Fruit fly (Drosophila melanogaster) whole organism, embryonic: ENCODE results near the gene CG10165.

ENCODE experiments used
- Atf3 ChIP-seq: fragments of 200-800 bp; sonication (Bioruptor generic); optimal IDR thresholded peaks from 3 replicates; lab custom pipeline; 2016; ENCODE audit warnings: missing biosample characterization, missing genetic modification characterization
- CG10321 ChIP-seq: fragments of 200-800 bp; sonication (Bioruptor generic); IDR thresholded peaks from 2 replicates; pipeline ENCODE4 v1.3.6; 2022; ENCODE audit warnings: missing biosample characterization, missing genetic modification characterization
- CG10979 ChIP-seq: fragments of 200-800 bp; sonication (Bioruptor generic); optimal IDR thresholded peaks from 2 replicates; lab custom pipeline; 2018; ENCODE audit warnings: missing biosample characterization, mild to moderate bottlenecking, missing genetic modification characterization, moderate library complexity
- CG11696 ChIP-seq: fragments of 200-800 bp; sonication (Bioruptor generic); IDR thresholded peaks from 2 replicates; pipeline ENCODE4 v1.3.6; 2022; ENCODE audit warnings: missing biosample characterization, missing genetic modification characterization
- CG12155 ChIP-seq: fragments of 200-800 bp; sonication (Bioruptor generic); optimal IDR thresholded peaks from 3 replicates; lab custom pipeline; 2016; ENCODE audit warnings: missing biosample characterization, missing genetic modification characterization
- CG14014 ChIP-seq: fragments of 200-800 bp; sonication (Bioruptor generic); IDR thresholded peaks from 2 replicates; pipeline ENCODE4 v1.3.6; 2022; ENCODE audit warnings: missing biosample characterization, missing genetic modification characterization
- CG15011 ChIP-seq: fragments of 200-800 bp; sonication (Bioruptor generic); optimal IDR thresholded peaks from 3 replicates; lab custom pipeline; 2018; ENCODE audit warnings: missing biosample characterization, mild to moderate bottlenecking, missing genetic modification characterization
- CG1529 ChIP-seq: fragments of 200-800 bp; sonication (Bioruptor generic); optimal IDR thresholded peaks from 3 replicates; lab custom pipeline; 2018; ENCODE audit warnings: missing biosample characterization, missing genetic modification characterization
- CG1603 ChIP-seq: fragments of 200-800 bp; sonication (Bioruptor generic); optimal IDR thresholded peaks from 2 replicates; lab custom pipeline; 2019; ENCODE audit warnings: missing biosample characterization, mild to moderate bottlenecking, missing genetic modification characterization, moderate library complexity
- CG16779 ChIP-seq: fragments of 200-800 bp; sonication (Bioruptor generic); IDR thresholded peaks from 2 replicates; pipeline ENCODE4 v1.3.6; 2022; ENCODE audit warnings: missing biosample characterization, missing genetic modification characterization
- CG17328 ChIP-seq: fragments of 200-800 bp; sonication (Bioruptor generic); IDR thresholded peaks from 2 replicates; pipeline ENCODE4 v1.3.6; 2022; ENCODE audit warnings: missing biosample characterization, missing genetic modification characterization
- CG17912 ChIP-seq: fragments of 200-800 bp; sonication (Bioruptor generic); optimal IDR thresholded peaks from 2 replicates; lab custom pipeline; 2018; ENCODE audit warnings: missing biosample characterization, mild to moderate bottlenecking, missing genetic modification characterization
- CG32532 ChIP-seq: fragments of 200-800 bp; sonication (Bioruptor generic); IDR thresholded peaks from 2 replicates; pipeline ENCODE4 v1.3.6; 2022; ENCODE audit warnings: missing biosample characterization, missing genetic modification characterization
- CG32772 ChIP-seq: fragments of 200-800 bp; sonication (Bioruptor generic); IDR thresholded peaks from 2 replicates; pipeline ENCODE4 v1.3.6; 2022; ENCODE audit warnings: missing biosample characterization, missing genetic modification characterization
- CG3407 ChIP-seq: fragments of 200-800 bp; sonication (Bioruptor generic); optimal IDR thresholded peaks from 2 replicates; lab custom pipeline; 2018; ENCODE audit warnings: missing biosample characterization, mild to moderate bottlenecking, missing genetic modification characterization
- CG4854 ChIP-seq: fragments of 200-800 bp; sonication (Bioruptor generic); optimal IDR thresholded peaks from 2 replicates; lab custom pipeline; 2016; ENCODE audit warnings: missing biosample characterization, missing genetic modification characterization, inconsistent platforms
- CG8388 ChIP-seq: fragments of 200-800 bp; sonication (Bioruptor generic); optimal IDR thresholded peaks from 2 replicates; lab custom pipeline; 2019; ENCODE audit warnings: missing biosample characterization, mild to moderate bottlenecking, missing genetic modification characterization, moderate library complexity
- CG9817 ChIP-seq: fragments of 200-800 bp; sonication (Bioruptor generic); optimal IDR thresholded peaks from 2 replicates; lab custom pipeline; 2018; ENCODE audit warnings: missing biosample characterization, mild to moderate bottlenecking, missing genetic modification characterization, moderate library complexity
- CG9876 ChIP-seq: fragments of 200-800 bp; sonication (Bioruptor generic); optimal IDR thresholded peaks from 2 replicates; lab custom pipeline; 2016; ENCODE audit warnings: missing biosample characterization, missing genetic modification characterization
- CG9932 ChIP-seq: fragments of 200-800 bp; sonication (Bioruptor generic); IDR thresholded peaks from 2 replicates; pipeline ENCODE4 v1.3.6; 2022; ENCODE audit warnings: missing biosample characterization, missing genetic modification characterization
- Dad ChIP-seq: fragments of 200-800 bp; sonication (Bioruptor generic); optimal IDR thresholded peaks from 3 replicates; lab custom pipeline; 2016; ENCODE audit warnings: missing biosample characterization, missing genetic modification characterization
- Fer3 ChIP-seq: fragments of 200-800 bp; sonication (Bioruptor generic); optimal IDR thresholded peaks from 2 replicates; lab custom pipeline; 2018; ENCODE audit warnings: missing biosample characterization, mild to moderate bottlenecking, missing genetic modification characterization, moderate library complexity
- GATAe ChIP-seq: fragments of 200-800 bp; sonication (Bioruptor generic); conservative IDR thresholded peaks from 2 replicates; pipeline ENCODE4 v1.3.6; 2022; ENCODE audit warnings: missing biosample characterization, missing genetic modification characterization
- H15 ChIP-seq: fragments of 200-800 bp; sonication (Bioruptor generic); IDR thresholded peaks from 3 replicates; pipeline ENCODE4 v1.3.6; 2022; ENCODE audit warnings: missing biosample characterization, missing genetic modification characterization
- H2.0 ChIP-seq: fragments of 200-800 bp; sonication (Bioruptor generic); IDR thresholded peaks from 2 replicates; pipeline ENCODE4 v1.3.6; 2022; ENCODE audit warnings: missing biosample characterization, missing genetic modification characterization
- HLH4C ChIP-seq: fragments of 200-800 bp; sonication (Bioruptor generic); IDR thresholded peaks from 3 replicates; pipeline ENCODE4 v1.3.6; 2022; ENCODE audit warnings: missing biosample characterization, missing genetic modification characterization; ENCODE audit not compliant: partially characterized antibody
- Lim3 ChIP-seq: fragments of 200-800 bp; sonication (Bioruptor generic); IDR thresholded peaks from 2 replicates; pipeline ENCODE4 v1.3.6; 2022; ENCODE audit warnings: missing biosample characterization, missing genetic modification characterization
- Med ChIP-seq: fragments of 200-800 bp; sonication (Bioruptor generic); peaks from one replicate; lab custom pipeline; 2016; ENCODE audit warnings: missing biosample characterization, missing genetic modification characterization, mild to moderate bottlenecking, inconsistent platforms, moderate library complexity
- Mes4 ChIP-seq: fragments of 200-800 bp; sonication (Bioruptor generic); optimal IDR thresholded peaks from 2 replicates; lab custom pipeline; 2016; ENCODE audit warnings: missing biosample characterization, missing genetic modification characterization
- Nf-YA ChIP-seq: fragments of 200-800 bp; sonication (Bioruptor generic); IDR thresholded peaks from 2 replicates; pipeline ENCODE4 v1.3.6; 2022; ENCODE audit warnings: missing biosample characterization, missing genetic modification characterization
- Pdp1 ChIP-seq, 2 experiments: fragments of 200-800 bp; sonication (Bioruptor generic); optimal IDR thresholded peaks; 3 replicates each; lab custom pipeline; 2016; ENCODE audit warnings: missing biosample characterization in 2 of 2, missing genetic modification characterization in 2 of 2, mild to moderate bottlenecking in 1 of 2, moderate library complexity in 1 of 2
- Spps ChIP-seq: fragments of 200-800 bp; sonication (Bioruptor generic); optimal IDR thresholded peaks from 2 replicates; lab custom pipeline; 2018; ENCODE audit warnings: missing biosample characterization, mild to moderate bottlenecking, missing genetic modification characterization
- Ssrp ChIP-seq: fragments of 200-800 bp; sonication (Bioruptor generic); optimal IDR thresholded peaks from 2 replicates; lab custom pipeline; 2018; ENCODE audit warnings: missing biosample characterization, mild to moderate bottlenecking, missing genetic modification characterization, moderate library complexity
- ac ChIP-seq: fragments of 200-800 bp; sonication (Bioruptor generic); optimal IDR thresholded peaks from 3 replicates; lab custom pipeline; 2017; ENCODE audit warnings: missing biosample characterization, mild to moderate bottlenecking, missing genetic modification characterization
- az2 ChIP-seq: fragments of 200-800 bp; sonication (Bioruptor generic); optimal IDR thresholded peaks from 3 replicates; lab custom pipeline; 2016; ENCODE audit warnings: missing biosample characterization, missing genetic modification characterization
- bsh ChIP-seq, 2 experiments: fragments of 200-800 bp; sonication (Bioruptor generic); optimal IDR thresholded peaks; 2 replicates each; lab custom pipeline; 2017 to 2018; ENCODE audit warnings: mild to moderate bottlenecking in 2 of 2, missing biosample characterization in 2 of 2, missing genetic modification characterization in 2 of 2, moderate library complexity in 1 of 2
- cas ChIP-seq: fragments of 200-800 bp; sonication (Bioruptor generic); IDR thresholded peaks from 2 replicates; pipeline ENCODE4 v1.3.6; 2022; ENCODE audit warnings: missing biosample characterization, missing genetic modification characterization
- chif ChIP-seq, 2 experiments: fragments of 200-800 bp; sonication (Bioruptor generic); optimal IDR thresholded peaks; 3 replicates each; lab custom pipeline; 2016; ENCODE audit warnings: missing biosample characterization in 2 of 2, missing genetic modification characterization in 2 of 2
- chm ChIP-seq: fragments of 200-800 bp; sonication (Bioruptor generic); IDR thresholded peaks from 2 replicates; pipeline ENCODE4 v1.3.6; 2022; ENCODE audit warnings: missing biosample characterization, missing genetic modification characterization
- fd64A ChIP-seq: fragments of 200-800 bp; sonication (Bioruptor generic); optimal IDR thresholded peaks from 3 replicates; lab custom pipeline; 2018; ENCODE audit warnings: missing biosample characterization, mild to moderate bottlenecking, missing genetic modification characterization
- fd96Cb ChIP-seq: fragments of 200-800 bp; sonication (Bioruptor generic); optimal IDR thresholded peaks from 2 replicates; lab custom pipeline; 2018; ENCODE audit warnings: missing biosample characterization, mild to moderate bottlenecking, missing genetic modification characterization, moderate library complexity
- hb ChIP-seq: fragments of 200-800 bp; sonication (Bioruptor generic); IDR thresholded peaks from 3 replicates; pipeline ENCODE4 v1.3.6; 2022; ENCODE audit warnings: missing biosample characterization, missing genetic modification characterization; ENCODE audit not compliant: partially characterized antibody
- lmd ChIP-seq: fragments of 200-800 bp; sonication (Bioruptor generic); IDR thresholded peaks from 2 replicates; pipeline ENCODE4 v1.3.6; 2022; ENCODE audit warnings: missing biosample characterization, missing genetic modification characterization
- lola ChIP-seq, 3 experiments: fragments of >200 bp in 2 of 3; fragments of 200-800 bp in 1 of 3; sonication (Bioruptor generic) in 1 of 3; optimal IDR thresholded peaks; 2 replicates each; lab custom pipeline; 2017 to 2019; ENCODE audit warnings: missing biosample characterization in 3 of 3, missing genetic modification characterization in 3 of 3, mild to moderate bottlenecking in 1 of 3, moderate library complexity in 1 of 3
- lov ChIP-seq, 2 experiments: fragments of 200-800 bp in 1 of 2; fragments of >200 bp in 1 of 2; sonication (Bioruptor generic) in 1 of 2; IDR thresholded peaks in 1 of 2; optimal IDR thresholded peaks in 1 of 2; 2 replicates in 1 of 2; 3 replicates in 1 of 2; pipeline versions ENCODE4 v1.3.6 to Lab custom; 2017 to 2022; ENCODE audit warnings: missing biosample characterization in 1 of 2, missing genetic modification characterization in 1 of 2
- mld ChIP-seq: fragments of 200-800 bp; sonication (Bioruptor generic); IDR thresholded peaks from 3 replicates; pipeline ENCODE4 v1.3.6; 2022; ENCODE audit warnings: missing biosample characterization, missing genetic modification characterization; ENCODE audit not compliant: partially characterized antibody
- otp ChIP-seq: fragments of 200-800 bp; sonication (Bioruptor generic); IDR thresholded peaks from 3 replicates; pipeline ENCODE4, ENCODE4 v1.3.6; 2022; ENCODE audit warnings: missing biosample characterization, missing genetic modification characterization
- tio ChIP-seq: fragments of 200-800 bp; sonication (Bioruptor generic); optimal IDR thresholded peaks from 2 replicates; lab custom pipeline; 2017; ENCODE audit warnings: missing biosample characterization, missing genetic modification characterization, inconsistent platforms
- ttk ChIP-seq: fragments of 200-800 bp; sonication (Bioruptor generic); IDR thresholded peaks from 2 replicates; pipeline ENCODE4 v2.1.2; 2022; ENCODE audit warnings: missing biosample characterization, missing genetic modification characterization
- wdn ChIP-seq: fragments of 200-800 bp; sonication (Bioruptor generic); IDR thresholded peaks from 2 replicates; pipeline ENCODE4 v1.3.6; 2022; ENCODE audit warnings: missing biosample characterization, missing genetic modification characterization

Gene CG10165

DNA sequence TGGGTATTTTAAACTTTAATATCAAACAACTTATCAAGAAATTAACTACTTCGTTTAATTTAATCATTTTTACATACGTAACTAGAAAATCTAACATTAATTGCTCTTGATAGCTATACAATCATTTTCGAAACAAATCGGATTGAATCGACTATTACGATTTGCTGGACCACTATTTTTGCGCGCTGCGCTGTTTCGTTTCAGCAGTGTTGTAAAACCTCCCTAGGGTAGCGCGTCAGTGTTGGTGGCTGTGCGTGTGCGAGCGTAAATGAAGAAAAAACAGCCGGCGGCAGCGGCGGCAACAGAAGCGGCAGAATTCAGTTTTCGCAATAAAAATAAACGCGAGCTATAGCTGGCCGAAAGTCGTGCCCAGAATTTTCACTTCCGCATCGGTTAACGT is 3.1 kb upstream of the CG10165 start, which contains the start of gene CG33116 (continued):
- TF ChIP-seq Fer3 (tag; lab: Kevin White, UChicago), result peak; percentile 78
- TF ChIP-seq chm, result peak; percentile 86
- TF ChIP-seq CG14014 (GFP tag; lab: Robert Waterston, UW), result peak; percentile 74; the same call in 1 of the 2 replicates
- TF ChIP-seq H15 (GFP tag; lab: Robert Waterston, UW), result peak; percentile 68; the same call in 1 of the 3 replicates
- peak; percentile 76 for TF ChIP-seq CG1529 (GFP tag; lab: Kevin White, UChicago)
- peak; percentile 67 for TF ChIP-seq CG32772
- peak; percentile 69 for TF ChIP-seq CG9876 (GFP tag; lab: Kevin White, UChicago)
- peak; percentile 53 for TF ChIP-seq Mes4 (GFP tag; lab: Kevin White, UChicago)
- TF ChIP-seq fd64A (GFP tag; lab: Kevin White, UChicago), result peak; percentile 34
- TF ChIP-seq CG16779 (GFP tag; lab: Robert Waterston, UW), result peak; percentile 87
- no peak for TF ChIP-seq CG10321
- TF ChIP-seq Lim3 (GFP tag; lab: Robert Waterston, UW), result no peak
- TF ChIP-seq CG3407 (GFP tag; lab: Kevin White, UChicago), result peak; percentile 66
- peak; percentile 74 for TF ChIP-seq CG17328
- peak; percentile 81 for TF ChIP-seq CG12155
- TF ChIP-seq CG11696 (GFP tag; lab: Robert Waterston, UW), result peak; percentile 100
- peak; percentile 79 for TF ChIP-seq CG1603
- TF ChIP-seq lmd, result peak; percentile 83
- no peak for TF ChIP-seq mld
- TF ChIP-seq CG4854 (GFP tag; lab: Kevin White, UChicago), result peak; percentile 70
- TF ChIP-seq cas, result peak; percentile 32; the same call in 1 of the 2 replicates
- peak; percentile 82 for TF ChIP-seq Dad (GFP tag; lab: Kevin White, UChicago)
- no peak for TF ChIP-seq HLH4C (GFP tag; lab: Robert Waterston, UW)
- TF ChIP-seq CG8388, result peak; percentile 77
- peak; percentile 75 for TF ChIP-seq ttk (GFP tag; lab: Robert Waterston, UW)
- TF ChIP-seq H2.0, result peak; percentile 79
- no peak; the same call in 1 of the 2 replicates for TF ChIP-seq Nf-YA (GFP tag; lab: Robert Waterston, UW)
- TF ChIP-seq Atf3 (GFP tag; lab: Kevin White, UChicago), result peak; percentile 70
- peak; percentile 66 for TF ChIP-seq Ssrp (tag; lab: Kevin White, UChicago)
- peak; percentile 57; the same call in 1 of the 2 replicates for TF ChIP-seq wdn (GFP tag; lab: Robert Waterston, UW)
- peak; percentile 70 for TF ChIP-seq tio (GFP tag; lab: Kevin White, UChicago)
- TF ChIP-seq CG17912, result peak; percentile 56
- TF ChIP-seq CG9932, result peak; percentile 85
- TF ChIP-seq lola (GFP tag; optimal IDR thresholded peaks at IDR 0.05; lab: Kevin White, UChicago), result peak in 1 of 3 experiments; percentile 85
- peak; percentile 66 to 80 for TF ChIP-seq bsh (GFP tag; optimal IDR thresholded peaks at IDR 0.05; lab: Kevin White, UChicago)
- TF ChIP-seq Spps (tag; lab: Kevin White, UChicago), result peak; percentile 56
- TF ChIP-seq CG10979 (tag; lab: Kevin White, UChicago), result peak; percentile 84
- no peak for TF ChIP-seq GATAe (GFP tag; lab: Robert Waterston, UW)
- peak; percentile 43; the same call in 2 of the 3 replicates for TF ChIP-seq otp (GFP tag; lab: Robert Waterston, UW)
- TF ChIP-seq az2 (GFP tag; lab: Kevin White, UChicago), result peak; percentile 85
- TF ChIP-seq hb (GFP tag; lab: Robert Waterston, UW), result no peak
- peak; percentile 98 for TF ChIP-seq Med
- peak; percentile 72 for TF ChIP-seq fd96Cb (tag; lab: Kevin White, UChicago)
- peak; percentile 80 to 81 for TF ChIP-seq chif (GFP tag; optimal IDR thresholded peaks at IDR 0.05; lab: Kevin White, UChicago)
- peak; percentile 82 for TF ChIP-seq CG32532 (GFP tag; lab: Robert Waterston, UW)
- TF ChIP-seq Pdp1 (GFP tag; optimal IDR thresholded peaks at IDR 0.05; lab: Kevin White, UChicago), result peak; percentile 77 to 80
- no peak for TF ChIP-seq lov (optimal IDR thresholded peaks at IDR 0.05; lab: Kevin White, UChicago)
- TF ChIP-seq lov (GFP tag; IDR thresholded peaks at IDR 0.05; lab: Robert Waterston, UW), result peak; percentile 81
- peak; percentile 48 for TF ChIP-seq CG15011 (GFP tag; lab: Kevin White, UChicago)
- TF ChIP-seq ac, result peak; percentile 52
- peak; percentile 65 for TF ChIP-seq CG9817
